Worm (Caenorhabditis elegans) whole organism, dauer: ENCODE data around the gene srbc-19.
"Not testable (repeated sequence)": the region's sequence is repeated elsewhere in the genome, so short reads cannot be mapped to it uniquely, and the experiment has no call there.

Experiments
- unc-62 ChIP-seq: sonication (generic microtip); optimal IDR thresholded peaks from 2 replicates; lab custom pipeline; 2017; ENCODE audit warnings: missing biosample characterization, missing genetic modification reagents, missing genetic modification characterization

srbc-19 gene

ce11 chrV:2179214-2179613, 12.6 kb upstream of the srbc-19 start, which contains the start of gene cyp-33C1:
Gene cyp-33C1, plus strand, starts transcription at chrV:2179514.
- no peak for TF ChIP-seq unc-62

ce11 chrV:2177307-2177764, 10.8 kb upstream of the srbc-19 start, which contains the start of gene srbc-17:
Gene srbc-17, plus strand, starts transcription at chrV:2177714.
- no peak for TF ChIP-seq unc-62

ce11 chrV:2175242-2175641, 8.7 kb upstream of the srbc-19 start, which contains the start of gene C45H4.18:
Gene C45H4.18, plus strand, starts transcription at chrV:2175542.
- TF ChIP-seq unc-62 = no peak

- TF ChIP-seq unc-62 = no peak
Observed at ce11 chrV:2174465-2174864, 7.9 kb upstream of the srbc-19 start.

ce11 chrV:2163735-2164134, 2.8 kb downstream of the srbc-19 start, which contains the start of gene str-255:
Gene str-255, minus strand, starts transcription at chrV:2163835.
- no peak for TF ChIP-seq unc-62

- no peak for TF ChIP-seq unc-62
Observed at ce11 chrV:2159331-2159730, 7.2 kb downstream of the srbc-19 start, which contains the start of gene C45H4.14. Gene C45H4.14, minus strand, starts transcription at chrV:2159431.

- TF ChIP-seq unc-62 = no peak
Observed at ce11 chrV:2156830-2157229, 9.7 kb downstream of the srbc-19 start, which contains the start of gene srbc-22. Gene srbc-22, plus strand, starts transcription at chrV:2157130.

- TF ChIP-seq unc-62 = no peak
Observed at ce11 chrV:2155232-2155631, 11.3 kb downstream of the srbc-19 start, which contains the start of gene srbc-21. Gene srbc-21, plus strand, starts transcription at chrV:2155532.

- TF ChIP-seq unc-62 = no peak
Observed at ce11 chrV:2153274-2153673, 13.3 kb downstream of the srbc-19 start, which contains the start of gene srbc-23. Gene srbc-23, plus strand, starts transcription at chrV:2153574.

ce11 chrV:2151458-2151857, 15.1 kb downstream of the srbc-19 start, which contains the start of gene srbc-24:
Gene srbc-24, plus strand, starts transcription at chrV:2151758.
- TF ChIP-seq unc-62 = no peak

ce11 chrV:2150876-2151275, 15.7 kb downstream of the srbc-19 start, which contains the start of gene C45H4.13:
Gene C45H4.13, minus strand, starts transcription at chrV:2150976.
- no peak for TF ChIP-seq unc-62

ce11 chrV:2149432-2149831, 17.1 kb downstream of the srbc-19 start, which contains the start of gene C45H4.21:
Gene C45H4.21, minus strand, starts transcription at chrV:2149532.
- no peak for TF ChIP-seq unc-62

- TF ChIP-seq unc-62 = no peak
Observed at ce11 chrV:2146795-2147194, 19.8 kb downstream of the srbc-19 start, which contains the start of gene srbc-20. Gene srbc-20, plus strand, starts transcription at chrV:2147095.

ce11 chrV:2146044-2146443, 20.5 kb downstream of the srbc-19 start, which contains the start of gene str-52:
Gene str-52, minus strand, starts transcription at chrV:2146144.
- TF ChIP-seq unc-62 = no peak

- not testable (repeated sequence) for TF ChIP-seq unc-62
Observed at ce11 chrV:2144408-2144807, 22.2 kb downstream of the srbc-19 start, which contains the start of gene F22F7.12. Gene F22F7.12, minus strand, starts transcription at chrV:2144508.

ce11 chrV:2139918-2140317, 26.7 kb downstream of the srbc-19 start, which contains the start of gene F22F7.7:
Gene F22F7.7, minus strand, starts transcription at chrV:2140042.
- no peak for TF ChIP-seq unc-62

- no peak for TF ChIP-seq unc-62
Observed at ce11 chrV:2138287-2138686, 28.3 kb downstream of the srbc-19 start.

ce11 chrV:2137010-2137409, 29.6 kb downstream of the srbc-19 start:
- TF ChIP-seq unc-62 = no peak
